Worm (Caenorhabditis elegans): Measurements from ENCODE around the gene T27E7.1.

DNA sequence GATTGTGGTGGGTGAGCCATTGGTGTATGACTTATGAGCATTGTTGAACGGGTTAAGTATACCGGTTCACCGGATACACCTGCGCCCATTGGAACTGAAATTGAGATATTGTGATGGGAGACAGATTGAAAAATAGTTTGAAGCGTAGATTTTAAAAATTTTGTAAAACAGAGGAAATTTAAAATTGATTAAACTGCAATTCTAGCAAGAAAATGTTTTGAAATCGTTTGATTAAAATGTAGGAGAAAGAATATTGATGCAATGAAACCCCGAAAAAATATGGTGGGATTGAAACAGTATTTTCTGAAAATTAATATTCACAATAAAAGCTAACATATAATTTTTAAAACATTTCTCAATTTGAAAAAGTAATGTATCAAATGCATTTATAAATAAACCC, 35.2 kb downstream of the T27E7.1 start, which contains the start of gene Y57G11B.6:
- TF ChIP-seq flt-1 (GFP tag; IDR thresholded peaks at IDR 0.05) (no peak), cog-1 (tag; optimal IDR thresholded peaks at IDR 0.05) (no peak)

All from whole organism, midembryonic.